Worm (Caenorhabditis elegans) whole organism, dauer: ENCODE results near the gene T02B11.4.
"Not testable (repeated sequence)": the region's sequence is repeated elsewhere in the genome, so short reads cannot be mapped to it uniquely, and the experiment has no call there.

ENCODE experiments used
- unc-62 ChIP-seq: sonication (generic microtip); optimal IDR thresholded peaks from 2 replicates; lab custom pipeline; 2017; ENCODE audit warnings: missing biosample characterization, missing genetic modification reagents, missing genetic modification characterization

T02B11.4 gene

ce11 chrV:866729-867128 is 4.2 kb downstream of the T02B11.4 start, which contains the start of gene T02B11.3:
Gene T02B11.3 (minus strand): TSS chrV:866829.
- no peak for TF ChIP-seq unc-62 (GFP tag; lab: Kevin White, UChicago)

DNA sequence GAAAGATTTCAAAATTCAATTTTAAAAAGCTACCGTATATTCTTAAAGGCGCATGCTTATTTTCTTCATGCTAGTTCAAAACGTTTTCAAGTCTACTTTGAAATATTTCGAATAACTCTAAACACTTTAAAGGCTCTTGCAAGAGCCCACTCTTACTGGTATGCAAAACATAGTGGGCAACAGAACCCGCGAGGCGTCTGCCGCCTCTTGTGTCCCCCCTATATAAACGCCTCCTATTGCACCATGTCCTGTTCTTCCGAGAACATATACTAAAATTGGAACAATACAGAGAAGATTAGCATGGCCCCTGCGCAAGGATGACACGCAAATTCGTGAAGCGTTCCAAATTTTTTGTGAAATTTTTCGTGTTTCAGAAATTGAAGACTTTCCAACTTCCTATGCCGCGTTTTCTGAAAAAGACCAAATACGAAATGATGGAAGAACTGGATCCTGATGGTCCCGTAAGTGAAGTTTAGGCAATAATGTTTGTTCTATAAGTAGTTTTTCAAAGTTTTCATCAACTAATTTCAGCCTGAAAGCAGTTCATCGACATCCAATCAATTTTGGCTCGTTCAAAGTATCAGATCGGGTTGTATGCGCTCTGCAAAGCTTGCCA is 12.0 kb downstream of the T02B11.4 start:
- TF ChIP-seq unc-62 (GFP tag; lab: Kevin White, UChicago) = no peak

DNA sequence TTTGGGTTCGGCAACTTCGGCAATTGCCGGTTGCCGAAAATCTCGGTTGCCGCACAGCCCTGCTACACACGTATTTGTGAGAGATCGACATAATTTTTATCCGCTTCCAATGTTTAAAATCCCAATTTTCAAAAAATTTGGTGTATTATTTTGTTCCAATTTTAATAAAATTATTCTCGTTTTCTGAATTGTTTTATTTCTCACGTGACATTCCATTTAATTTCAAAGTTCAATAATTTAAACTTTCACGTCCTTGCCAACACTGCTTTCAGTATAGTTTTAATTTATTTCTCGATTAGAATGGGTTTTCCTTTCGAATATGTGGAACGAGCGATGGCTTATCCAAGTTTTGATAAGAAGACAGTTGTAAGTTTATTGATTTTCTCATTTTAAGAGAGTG is 14.4 kb downstream of the T02B11.4 start, which contains the start of gene K09C6.2:
TSS of gene K09C6.2 (plus strand) at position 301 of the 400 bp plus-strand sequence.
- no peak for TF ChIP-seq unc-62 (GFP tag; lab: Kevin White, UChicago)

DNA sequence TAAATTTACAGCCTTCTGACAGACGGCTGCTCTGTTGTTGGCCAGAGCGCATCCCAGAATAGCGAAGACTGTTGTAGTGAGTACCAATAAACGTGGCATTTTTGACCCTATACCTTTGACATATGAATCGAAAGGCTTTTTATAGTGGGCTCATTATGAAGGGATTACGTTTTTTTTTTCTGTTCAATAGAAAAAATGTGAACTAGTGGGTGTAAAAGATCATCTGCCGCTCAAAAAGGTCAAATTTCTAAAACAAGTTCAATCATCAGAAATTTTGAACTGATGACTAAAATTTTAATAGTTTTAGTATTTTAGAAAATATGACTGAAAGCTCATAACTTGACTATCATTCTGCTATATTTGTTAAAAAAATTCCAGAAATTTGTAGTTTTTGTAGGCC is 16.0 kb downstream of the T02B11.4 start, which contains the start of gene K09C6.9:
TSS of gene K09C6.9 (minus strand) at position 101 of the 400 bp plus-strand sequence.
- no peak for TF ChIP-seq unc-62 (GFP tag; lab: Kevin White, UChicago)

DNA sequence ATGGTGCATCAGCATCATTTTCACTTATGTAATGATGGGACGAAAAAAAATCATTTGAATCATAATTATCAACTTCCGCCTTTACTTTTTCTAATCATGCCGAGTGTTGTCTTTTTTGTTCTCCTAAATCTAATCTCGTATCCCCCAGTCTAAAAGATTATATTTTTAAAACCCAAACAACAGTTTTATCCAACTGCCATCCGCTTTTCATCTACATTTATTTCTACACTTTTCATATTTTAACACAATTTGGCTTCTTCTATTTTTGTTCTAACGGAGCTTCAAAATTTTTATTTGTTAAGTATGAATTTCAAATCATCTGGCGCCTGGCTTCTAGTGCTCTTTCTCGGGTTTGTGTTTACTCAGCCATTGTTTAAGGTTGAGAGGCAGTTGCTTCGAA is 18.7 kb downstream of the T02B11.4 start, which contains the start of gene K09C6.3:
TSS of gene K09C6.3 (plus strand) at position 301 of the 400 bp plus-strand sequence.
- TF ChIP-seq unc-62 (GFP tag; lab: Kevin White, UChicago) = no peak

- TF ChIP-seq unc-62 (GFP tag; lab: Kevin White, UChicago) = no peak
These were observed 21.4 kb downstream of the T02B11.4 start, which contains the start of gene srbc-12 for ce11 chrV:849512-849911. Gene srbc-12 (plus strand): TSS chrV:849812.

DNA sequence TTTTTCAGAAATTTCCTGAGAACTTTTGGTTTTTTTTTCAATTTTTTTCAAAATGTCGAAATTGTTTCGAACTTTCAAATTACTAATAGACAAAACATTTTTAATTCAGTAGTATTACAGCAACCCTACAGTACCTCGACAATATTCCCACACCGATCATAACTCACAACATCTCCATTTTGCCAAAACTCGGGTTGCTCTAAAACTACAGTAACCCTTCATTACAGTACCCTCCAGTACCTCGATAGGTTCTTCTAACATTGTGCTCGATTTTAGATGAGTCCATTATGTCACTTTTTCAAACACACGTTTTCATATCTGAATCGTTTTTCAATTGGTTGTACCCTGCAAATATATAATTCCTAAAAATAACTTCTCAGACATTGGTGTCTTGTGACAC is 21.9 kb downstream of the T02B11.4 start:
- TF ChIP-seq unc-62 (GFP tag; lab: Kevin White, UChicago) = no peak

ce11 chrV:847521-847920 is 23.4 kb downstream of the T02B11.4 start, which contains the start of gene srbc-13:
Gene srbc-13 (plus strand): TSS chrV:847821.
- no peak for TF ChIP-seq unc-62 (GFP tag; lab: Kevin White, UChicago)

DNA sequence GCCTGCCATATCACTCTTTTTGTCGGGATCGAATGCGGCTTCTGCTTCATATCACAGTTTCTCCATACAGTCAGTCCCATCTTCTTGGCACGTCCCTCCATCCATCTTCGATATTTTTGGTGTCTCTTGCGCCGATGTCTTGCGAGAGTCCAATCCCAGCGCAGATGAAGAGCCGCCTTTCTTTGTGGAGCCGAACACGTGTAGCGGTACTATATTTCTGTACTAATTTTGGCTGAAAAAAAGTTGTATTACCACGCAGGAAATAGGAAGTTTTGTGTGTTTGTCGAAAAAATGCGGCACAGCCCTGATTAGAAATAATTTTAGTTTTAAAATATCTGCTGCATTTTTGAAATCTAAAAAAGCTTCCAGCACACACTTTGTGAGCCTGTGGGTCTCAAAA is 27.8 kb downstream of the T02B11.4 start, which contains the start of gene K09C6.8:
TSS of gene K09C6.8 (minus strand) at position 101 of the 400 bp plus-strand sequence.
- TF ChIP-seq unc-62 (GFP tag; lab: Kevin White, UChicago) = not testable (repeated sequence)

DNA sequence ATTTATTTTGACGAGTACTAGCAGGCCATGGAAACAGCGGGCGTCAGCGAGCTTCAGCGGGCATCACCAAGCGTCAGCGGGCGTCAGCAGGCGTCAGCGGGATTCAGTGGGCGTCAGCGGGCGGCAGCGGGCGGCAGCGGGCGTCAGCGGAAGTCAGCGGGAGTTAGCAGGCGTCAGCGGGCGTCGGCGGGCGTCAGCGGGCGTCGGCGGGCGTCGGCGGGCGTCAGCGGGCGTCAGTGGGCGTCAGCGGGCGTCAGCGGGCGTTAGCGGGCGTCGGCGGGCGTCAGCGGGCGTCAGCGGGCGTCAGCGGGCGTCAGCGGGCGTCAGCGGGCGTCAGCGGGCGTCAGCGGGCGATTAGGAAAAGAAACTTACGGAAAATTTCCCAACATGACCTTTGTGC is 28.3 kb downstream of the T02B11.4 start:
- no peak for TF ChIP-seq unc-62 (GFP tag; lab: Kevin White, UChicago)

DNA sequence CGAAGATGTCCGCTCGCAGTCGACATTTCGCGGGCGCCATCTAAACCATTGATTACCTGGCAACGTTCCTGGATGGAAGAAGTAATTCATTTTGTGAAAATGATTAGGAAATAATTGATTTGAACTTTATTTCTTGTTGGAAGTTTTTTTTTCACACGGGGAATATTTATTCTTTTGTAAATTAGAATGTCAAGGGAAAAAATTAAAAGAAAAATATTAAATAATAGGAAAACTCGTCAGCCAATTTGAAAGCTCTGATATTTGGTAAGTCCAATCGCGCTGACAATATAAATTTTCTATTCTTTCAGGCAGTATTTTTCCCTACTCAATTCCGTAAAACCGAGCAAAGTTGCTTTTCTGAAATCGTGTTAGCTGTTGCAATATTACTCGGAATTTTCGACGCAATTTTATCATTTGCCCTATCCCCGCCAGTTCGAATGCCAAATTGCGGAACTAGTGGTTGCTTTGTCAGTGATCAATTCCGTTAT is 31.9 kb downstream of the T02B11.4 start, which contains the start of the genes K09C6.7 and K09C6.10:
TSS of gene K09C6.7 (minus strand) at position 101 of the 488 bp plus-strand sequence.
TSS of gene K09C6.10 (plus strand) at position 438 of the 488 bp plus-strand sequence.
- not testable (repeated sequence) for TF ChIP-seq unc-62 (GFP tag; lab: Kevin White, UChicago)

DNA sequence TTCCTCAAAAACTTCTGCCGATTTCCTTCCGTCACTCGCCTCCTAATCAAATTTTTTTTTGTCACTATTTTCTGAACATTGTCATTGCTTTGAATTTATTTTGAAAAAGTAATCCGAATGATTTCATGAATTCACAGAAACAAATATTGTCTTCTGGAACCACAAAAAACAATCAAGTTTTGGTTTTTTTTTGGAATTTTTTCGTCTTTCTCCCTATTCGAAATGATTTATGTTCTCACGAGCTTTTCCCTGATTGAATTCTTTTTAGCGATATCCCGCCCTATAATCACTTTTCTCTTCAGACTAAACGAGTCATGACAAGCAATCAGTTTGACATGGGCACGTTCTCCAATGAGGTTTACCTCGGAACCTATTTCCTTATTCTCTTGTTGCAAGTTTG is 37.6 kb downstream of the T02B11.4 start, which contains the start of gene F41H8.1:
TSS of gene F41H8.1 (plus strand) at position 301 of the 400 bp plus-strand sequence.
- TF ChIP-seq unc-62 (GFP tag; lab: Kevin White, UChicago) = no peak

DNA sequence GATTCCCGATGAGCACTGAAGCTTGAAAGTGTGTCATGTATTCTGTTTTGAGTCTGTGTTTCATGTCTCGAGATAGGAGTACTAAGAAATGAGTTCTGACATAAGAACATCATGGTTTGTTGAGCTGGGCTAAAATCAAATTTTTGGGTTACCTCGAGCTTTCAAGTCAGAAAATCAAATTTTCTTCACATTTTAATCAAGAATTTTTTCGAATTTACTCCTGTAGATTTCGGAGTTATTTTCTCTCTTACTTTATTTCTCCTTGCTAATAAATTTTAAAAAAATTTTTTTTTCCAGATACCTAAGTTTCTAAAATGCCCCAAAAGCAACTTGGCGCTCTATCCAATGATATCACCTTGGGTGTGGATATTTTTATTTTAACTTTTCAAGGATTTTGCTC is 44.8 kb downstream of the T02B11.4 start, which contains the start of gene F41H8.2:
TSS of gene F41H8.2 (plus strand) at position 301 of the 400 bp plus-strand sequence.
- TF ChIP-seq unc-62 (GFP tag; lab: Kevin White, UChicago) = no peak

DNA sequence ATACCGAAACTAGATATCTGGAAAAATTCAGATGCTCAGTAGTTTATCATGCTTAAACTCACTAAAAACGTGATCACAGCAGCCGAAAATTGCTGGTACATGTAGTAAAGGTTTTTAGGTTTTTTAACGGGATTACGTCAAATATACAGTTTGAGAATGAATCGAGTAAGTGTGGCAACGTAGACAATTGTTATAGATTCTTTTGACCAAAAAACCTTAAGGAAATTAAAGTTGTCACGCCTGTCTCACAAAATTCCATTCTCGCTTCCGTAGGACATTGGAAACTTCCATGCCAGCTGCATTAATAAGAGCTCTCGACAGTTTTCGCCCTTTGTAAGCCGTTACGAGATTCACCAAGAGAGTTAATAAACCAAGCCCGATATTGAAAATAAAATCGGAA is 48.0 kb downstream of the T02B11.4 start, which contains the start of gene srx-31:
TSS of gene srx-31 (minus strand) at position 101 of the 400 bp plus-strand sequence.
- TF ChIP-seq unc-62 (GFP tag; lab: Kevin White, UChicago) = not testable (repeated sequence)

DNA sequence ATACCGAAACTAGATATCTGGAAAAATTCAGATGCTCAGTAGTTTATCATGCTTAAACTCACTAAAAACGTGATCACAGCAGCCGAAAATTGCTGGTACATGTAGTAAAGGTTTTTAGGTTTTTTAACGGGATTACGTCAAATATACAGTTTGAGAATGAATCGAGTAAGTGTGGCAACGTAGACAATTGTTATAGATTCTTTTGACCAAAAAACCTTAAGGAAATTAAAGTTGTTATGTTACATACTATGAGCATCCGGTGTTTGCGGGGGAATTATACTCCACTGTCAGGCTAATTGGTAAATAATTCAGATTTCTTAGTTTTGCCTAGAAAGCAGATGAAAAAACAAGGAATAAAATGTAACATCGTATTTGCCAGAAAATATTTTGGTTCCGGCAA is 50.3 kb downstream of the T02B11.4 start, which contains the start of gene srx-32:
TSS of gene srx-32 (minus strand) at position 101 of the 400 bp plus-strand sequence.
- TF ChIP-seq unc-62 (GFP tag; lab: Kevin White, UChicago) = not testable (repeated sequence)
